Worm (Caenorhabditis elegans) whole organism, L4 larva: ENCODE measurements around the gene Y67D2.2.

Source experiments
- F10B5.3 ChIP-seq: sonication (generic microtip); optimal IDR thresholded peaks from 2 replicates; lab custom pipeline; 2016; ENCODE audit warnings: mild to moderate bottlenecking, missing genetic modification characterization, missing compliant biosample characterization
- Y105C5A.15 ChIP-seq: fragments of 200-800 bp; sonication (Bioruptor generic); IDR thresholded peaks from 2 replicates; pipeline ENCODE4 v1.3.6; 2022; ENCODE audit warnings: missing genetic modification characterization, missing compliant biosample characterization
- Y48G9A.11 ChIP-seq: fragments of 200-800 bp; sonication (Bioruptor generic); IDR thresholded peaks from 2 replicates; pipeline ENCODE4 v1.3.6; 2022; ENCODE audit warnings: missing genetic modification reagents, missing genetic modification characterization, missing compliant biosample characterization
- Y5F2A.4 ChIP-seq: fragments of 200-800 bp; sonication (Bioruptor generic); optimal IDR thresholded peaks from 2 replicates; lab custom pipeline; 2018; ENCODE audit warnings: mild to moderate bottlenecking, missing genetic modification characterization, missing compliant biosample characterization
- aha-1 ChIP-seq: fragments of 150-350 bp; peaks from one replicate; lab custom pipeline; 2014; ENCODE audit warnings: missing biosample characterization, missing genetic modification characterization
- aly-2 ChIP-seq: sonication (generic microtip); optimal IDR thresholded peaks from 2 replicates; lab custom pipeline; 2018; ENCODE audit warnings: missing biosample characterization, missing genetic modification characterization
- ama-1 ChIP-seq: fragments of 150-350 bp; optimal IDR thresholded peaks from 2 replicates; lab custom pipeline; 2014; ENCODE audit warnings: inconsistent platforms, mixed read lengths
- arid-1 ChIP-seq: fragments of 200-800 bp; sonication (Bioruptor generic); conservative IDR thresholded peaks from 2 replicates; pipeline ENCODE4 v1.3.6; 2022; ENCODE audit warnings: missing genetic modification reagents, missing genetic modification characterization, missing compliant biosample characterization
- ceh-32 ChIP-seq: sonication (generic microtip); optimal IDR thresholded peaks from 2 replicates; lab custom pipeline; 2016; ENCODE audit warnings: mild to moderate bottlenecking, missing genetic modification characterization, missing compliant biosample characterization; ENCODE audit not compliant: poor library complexity
- ces-1 ChIP-seq: fragments of 150-350 bp; sonication (generic microtip); optimal IDR thresholded peaks from 4 replicates; lab custom pipeline; 2014; ENCODE audit warnings: missing biosample characterization, missing genetic modification reagents, missing genetic modification characterization
- ctbp-1 ChIP-seq: fragments of 200-800 bp; sonication (Bioruptor generic); IDR thresholded peaks from 2 replicates; pipeline ENCODE4 v1.3.6; 2022; ENCODE audit warnings: missing genetic modification reagents, missing genetic modification characterization, missing compliant biosample characterization
- daf-8 ChIP-seq: fragments of 200-800 bp; sonication (Bioruptor generic); IDR thresholded peaks from 2 replicates; pipeline ENCODE4 v1.3.6; 2022; ENCODE audit warnings: missing genetic modification characterization, missing compliant biosample characterization
- egl-43 ChIP-seq: fragments of 200-800 bp; sonication (Bioruptor generic); IDR thresholded peaks from 2 replicates; pipeline ENCODE4 v1.3.6; 2022; ENCODE audit warnings: missing genetic modification reagents, missing genetic modification characterization, missing compliant biosample characterization
- fos-1 ChIP-seq: fragments of 150-350 bp; optimal IDR thresholded peaks from 2 replicates; lab custom pipeline; 2014; ENCODE audit warnings: missing biosample characterization, missing genetic modification characterization
- gei-8 ChIP-seq: fragments of 200-800 bp; sonication (Bioruptor generic); optimal IDR thresholded peaks from 2 replicates; lab custom pipeline; 2018; ENCODE audit warnings: mild to moderate bottlenecking, missing genetic modification characterization, missing compliant biosample characterization
- hif-1 ChIP-seq, 2 experiments: sonication (generic microtip); optimal IDR thresholded peaks; 2 replicates each; lab custom pipeline; 2016 to 2017; ENCODE audit warnings: missing compliant biosample characterization in 2 of 2, missing genetic modification characterization in 2 of 2, missing genetic modification reagents in 2 of 2, missing genotype in 2 of 2, mild to moderate bottlenecking in 1 of 2
- hlh-11 ChIP-seq: fragments of 200-800 bp; sonication (Bioruptor generic); optimal IDR thresholded peaks from 2 replicates; lab custom pipeline; 2018; ENCODE audit warnings: mild to moderate bottlenecking, missing genetic modification characterization, missing compliant biosample characterization
- hlh-30 ChIP-seq: sonication (generic microtip); optimal IDR thresholded peaks from 2 replicates; lab custom pipeline; 2017; ENCODE audit warnings: antibody characterized with exemption, mild to moderate bottlenecking, missing genetic modification characterization, missing compliant biosample characterization; ENCODE audit not compliant: insufficient read depth
- lim-7 ChIP-seq: fragments of 200-800 bp; sonication (Bioruptor generic); IDR thresholded peaks from 2 replicates; pipeline ENCODE4 v1.3.6; 2022; ENCODE audit warnings: missing genetic modification characterization, missing compliant biosample characterization
- lin-1 ChIP-seq: fragments of 200-800 bp; sonication (Bioruptor generic); IDR thresholded peaks from 2 replicates; pipeline ENCODE4 v1.3.6; 2022; ENCODE audit warnings: missing genetic modification reagents, missing genetic modification characterization, missing compliant biosample characterization
- lin-38 ChIP-seq: fragments of 200-800 bp; sonication (Bioruptor generic); IDR thresholded peaks from 2 replicates; pipeline ENCODE4 v1.3.6; 2022; ENCODE audit warnings: missing genetic modification reagents, missing genetic modification characterization, missing compliant biosample characterization
- lir-3 ChIP-seq: sonication (generic microtip); optimal IDR thresholded peaks from 2 replicates; lab custom pipeline; 2016; ENCODE audit warnings: mild to moderate bottlenecking, missing genetic modification characterization, missing compliant biosample characterization
- lsy-2 ChIP-seq, 2 experiments: fragments of 150-350 bp in 1 of 2; sonication (generic microtip) in 1 of 2; optimal IDR thresholded peaks; 2 replicates each; lab custom pipeline; 2014 to 2017; ENCODE audit warnings: missing biosample characterization in 2 of 2, missing genetic modification characterization in 2 of 2
- madf-9 ChIP-seq: fragments of 200-800 bp; sonication (Bioruptor generic); conservative IDR thresholded peaks from 2 replicates; pipeline ENCODE4 v1.3.6; 2022; ENCODE audit warnings: missing genetic modification reagents, missing genetic modification characterization, missing compliant biosample characterization
- mdl-1 ChIP-seq, 2 experiments: fragments of 150-350 bp in 1 of 2; sonication (generic microtip) in 1 of 2; optimal IDR thresholded peaks; 2 replicates each; lab custom pipeline; 2014 to 2017; ENCODE audit warnings: missing biosample characterization in 2 of 2, missing genetic modification characterization in 2 of 2
- mdt-29 ChIP-seq: fragments of 200-800 bp; sonication (Bioruptor generic); IDR thresholded peaks from 2 replicates; pipeline ENCODE4 v1.3.6; 2022; ENCODE audit warnings: missing genetic modification reagents, missing genetic modification characterization, missing compliant biosample characterization
- mes-2 ChIP-seq: sonication (generic microtip); optimal IDR thresholded peaks from 2 replicates; lab custom pipeline; 2016; ENCODE audit warnings: missing genotype, mild to moderate bottlenecking, missing genetic modification characterization, missing compliant biosample characterization; ENCODE audit not compliant: poor library complexity, severe bottlenecking
- mxl-2 ChIP-seq: fragments of 200-800 bp; sonication (Bioruptor generic); conservative IDR thresholded peaks from 2 replicates; pipeline ENCODE4 v1.3.6; 2022; ENCODE audit warnings: missing genetic modification reagents, missing genetic modification characterization, missing compliant biosample characterization
- nhr-102 ChIP-seq: sonication (generic microtip); optimal IDR thresholded peaks from 2 replicates; lab custom pipeline; 2016; ENCODE audit warnings: mild to moderate bottlenecking, missing genetic modification characterization, moderate library complexity, missing compliant biosample characterization
- nhr-11 ChIP-seq: fragments of 150-350 bp; optimal IDR thresholded peaks from 2 replicates; lab custom pipeline; 2014; ENCODE audit warnings: missing biosample characterization, missing genetic modification characterization
- nhr-111 ChIP-seq: fragments of 200-800 bp; sonication (Bioruptor generic); optimal IDR thresholded peaks from 2 replicates; lab custom pipeline; 2018; ENCODE audit warnings: mild to moderate bottlenecking, missing genetic modification characterization, missing compliant biosample characterization
- nhr-237 ChIP-seq: sonication (generic microtip); optimal IDR thresholded peaks from 2 replicates; lab custom pipeline; 2017; ENCODE audit warnings: missing biosample characterization, missing genetic modification characterization
- nhr-41 ChIP-seq: fragments of 200-800 bp; sonication (Bioruptor generic); IDR thresholded peaks from 2 replicates; pipeline ENCODE4 v1.3.6; 2022; ENCODE audit warnings: missing genetic modification reagents, missing genetic modification characterization, missing compliant biosample characterization
- nhr-42 ChIP-seq: fragments of 200-800 bp; sonication (Bioruptor generic); IDR thresholded peaks from 2 replicates; pipeline ENCODE4 v1.3.6; 2022; ENCODE audit warnings: missing genetic modification characterization, missing compliant biosample characterization
- nhr-6 ChIP-seq: fragments of 150-350 bp; optimal IDR thresholded peaks from 2 replicates; lab custom pipeline; 2014; ENCODE audit warnings: missing biosample characterization, missing genetic modification characterization
- nhr-76 ChIP-seq: fragments of 150-350 bp; optimal IDR thresholded peaks from 2 replicates; lab custom pipeline; 2014; ENCODE audit warnings: missing biosample characterization, missing genetic modification characterization
- php-3 ChIP-seq: fragments of 200-800 bp; sonication (Bioruptor generic); IDR thresholded peaks from 2 replicates; pipeline ENCODE4 v1.3.6; 2022; ENCODE audit warnings: missing genetic modification reagents, missing genetic modification characterization, missing compliant biosample characterization
- sdz-12 ChIP-seq: fragments of 200-800 bp; sonication (Bioruptor generic); optimal IDR thresholded peaks from 2 replicates; lab custom pipeline; 2018; ENCODE audit warnings: mild to moderate bottlenecking, missing genetic modification characterization, missing compliant biosample characterization
- set-16 ChIP-seq: fragments of 200-800 bp; sonication (Bioruptor generic); IDR thresholded peaks from 2 replicates; pipeline ENCODE4 v1.3.6; 2022; ENCODE audit warnings: missing genetic modification reagents, missing genetic modification characterization, missing compliant biosample characterization
- skn-1 ChIP-seq: fragments of 150-350 bp; optimal IDR thresholded peaks from 2 replicates; lab custom pipeline; 2014; ENCODE audit warnings: missing biosample characterization, missing genetic modification characterization
- snpc-4 ChIP-seq: fragments of 150-350 bp; optimal IDR thresholded peaks from 2 replicates; lab custom pipeline; 2014; ENCODE audit warnings: missing biosample characterization, missing genetic modification characterization
- spr-1 ChIP-seq: sonication (generic microtip); optimal IDR thresholded peaks from 2 replicates; lab custom pipeline; 2016; ENCODE audit warnings: mild to moderate bottlenecking, missing genetic modification characterization, missing compliant biosample characterization
- tag-97 ChIP-seq: fragments of 200-800 bp; sonication (Bioruptor generic); IDR thresholded peaks from 2 replicates; pipeline ENCODE4 v1.3.6; 2022; ENCODE audit warnings: missing genetic modification characterization, missing compliant biosample characterization
- tra-1 ChIP-seq: fragments of 200-800 bp; sonication (Bioruptor generic); IDR thresholded peaks from 2 replicates; pipeline ENCODE4 v1.3.6; 2022; ENCODE audit warnings: missing genetic modification reagents, missing genetic modification characterization, missing compliant biosample characterization
- unc-130 ChIP-seq: sonication (generic microtip); optimal IDR thresholded peaks from 2 replicates; lab custom pipeline; 2016; ENCODE audit warnings: missing genetic modification reagents, missing genetic modification characterization, missing compliant biosample characterization
- zfp-2 ChIP-seq: sonication (generic microtip); optimal IDR thresholded peaks from 2 replicates; lab custom pipeline; 2016; ENCODE audit warnings: mild to moderate bottlenecking, missing genetic modification characterization, missing compliant biosample characterization
- zip-11 ChIP-seq: fragments of 200-800 bp; sonication (Bioruptor generic); IDR thresholded peaks from 2 replicates; pipeline ENCODE4 v1.3.6; 2022; ENCODE audit warnings: missing genetic modification characterization, missing compliant biosample characterization
- zip-2 ChIP-seq: fragments of 150-350 bp; optimal IDR thresholded peaks from 2 replicates; lab custom pipeline; 2014; ENCODE audit warnings: missing biosample characterization, missing genetic modification characterization
- ztf-11 ChIP-seq: fragments of 150-350 bp; optimal IDR thresholded peaks from 2 replicates; lab custom pipeline; 2014; ENCODE audit warnings: missing biosample characterization, missing genetic modification characterization
- ztf-7 ChIP-seq: fragments of 150-350 bp; optimal IDR thresholded peaks from 2 replicates; lab custom pipeline; 2014; ENCODE audit warnings: missing biosample characterization, missing genetic modification characterization

The Y67D2.2 gene

DNA sequence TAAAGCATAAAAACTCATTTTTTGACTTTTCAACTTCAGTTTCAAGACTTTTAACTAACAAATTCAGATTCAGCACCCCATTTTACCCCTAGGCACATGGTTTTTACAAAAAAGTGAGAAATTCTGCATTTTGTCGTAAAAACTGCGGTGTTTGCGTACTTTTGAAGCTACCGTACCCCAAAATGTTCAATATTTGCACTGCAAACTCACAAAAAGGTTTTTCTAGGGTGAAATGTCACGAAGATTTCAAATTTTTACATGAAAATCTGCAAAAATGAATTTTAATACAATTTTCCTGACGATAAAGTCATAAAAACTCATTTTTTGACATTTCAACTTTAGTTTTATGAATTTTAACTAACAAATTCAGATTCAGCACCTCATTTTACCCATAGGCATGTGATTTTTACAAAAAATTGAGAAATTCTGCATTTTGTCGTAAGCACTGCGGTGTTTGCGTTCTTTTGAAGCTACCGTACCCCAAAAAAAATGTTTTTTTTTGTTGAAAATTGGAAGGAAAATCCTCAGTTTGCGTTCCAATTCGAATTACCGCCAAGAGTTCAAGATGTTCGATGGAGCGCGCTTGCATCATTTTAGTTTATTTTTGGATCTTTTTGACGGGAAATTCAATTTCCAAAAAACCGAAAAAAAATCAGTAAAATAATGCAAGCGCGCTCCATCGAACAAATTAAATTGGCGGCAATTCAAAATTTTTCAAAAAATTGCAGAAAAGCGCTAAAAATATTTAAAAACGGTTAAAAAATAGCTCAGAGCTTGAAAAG is 57.8 kb downstream of the Y67D2.2 start (continued):
- TF ChIP-seq hlh-11, result peak; percentile 38
- TF ChIP-seq mdl-1 (tag; optimal IDR thresholded peaks at IDR 0.05; lab: Kevin White, UChicago), result no peak
- TF ChIP-seq lsy-2 (tag; optimal IDR thresholded peaks at IDR 0.05; lab: Kevin White, UChicago), result peak in 1 of 2 experiments; percentile 77
- TF ChIP-seq tra-1 (GFP tag; lab: Robert Waterston, UW), result no peak
- peak; percentile 78 for TF ChIP-seq egl-43 (GFP tag; lab: Robert Waterston, UW)
- TF ChIP-seq Y105C5A.15 (GFP tag; lab: Robert Waterston, UW), result peak; percentile 69; the same call in 1 of the 2 replicates
- peak; percentile 59 for TF ChIP-seq sdz-12 (GFP tag; lab: Kevin White, UChicago)
- TF ChIP-seq nhr-42 (GFP tag; lab: Robert Waterston, UW), result peak; percentile 65; the same call in 1 of the 2 replicates
- TF ChIP-seq lin-38, result peak; percentile 93
- no peak for TF ChIP-seq nhr-111 (GFP tag; lab: Kevin White, UChicago)
- TF ChIP-seq ztf-7 (tag; lab: Kevin White, UChicago), result no peak
- 0 out of 2 replicates have a peak, but pooled peaks have one; percentile 66 for TF ChIP-seq ctbp-1
- no peak for TF ChIP-seq ceh-32 (tag; lab: Kevin White, UChicago)
- TF ChIP-seq hlh-30, result peak; percentile 28
- TF ChIP-seq unc-130 (GFP tag; lab: Kevin White, UChicago), result peak; percentile 37
- TF ChIP-seq mes-2 (tag; lab: Kevin White, UChicago), result peak; percentile 54
- no peak for TF ChIP-seq lir-3 (tag; lab: Kevin White, UChicago)
- peak; percentile 0 for TF ChIP-seq spr-1
- peak; percentile 53 for TF ChIP-seq Y5F2A.4 (GFP tag; lab: Kevin White, UChicago)
- TF ChIP-seq php-3, result peak; percentile 57; the same call in 1 of the 2 replicates
- no peak for TF ChIP-seq lin-1
- no peak for TF ChIP-seq set-16 (GFP tag; lab: Robert Waterston, UW)
- no peak for TF ChIP-seq aly-2 (tag; lab: Kevin White, UChicago)
- TF ChIP-seq nhr-41 (GFP tag; lab: Robert Waterston, UW), result 0 out of 2 replicates have a peak, but pooled peaks have one; percentile 35
- TF ChIP-seq aha-1 (tag; lab: Kevin White, UChicago), result peak; percentile 97
- peak; percentile 65 for TF ChIP-seq lim-7 (GFP tag; lab: Robert Waterston, UW)
- peak in 1 of 2 experiments; percentile 49 for TF ChIP-seq hif-1 (tag; optimal IDR thresholded peaks at IDR 0.05; lab: Kevin White, UChicago)
- TF ChIP-seq nhr-76 (tag; lab: Kevin White, UChicago), result no peak
- TF ChIP-seq Y48G9A.11 (GFP tag; lab: Robert Waterston, UW), result 0 out of 2 replicates have a peak, but pooled peaks have one; percentile 71
- TF ChIP-seq mxl-2, result no peak
- no peak for TF ChIP-seq tag-97 (GFP tag; lab: Robert Waterston, UW)
- peak; percentile 75 for TF ChIP-seq arid-1 (GFP tag; lab: Robert Waterston, UW)
- no peak for TF ChIP-seq zip-11 (GFP tag; lab: Robert Waterston, UW)
- 0 out of 2 replicates have a peak, but pooled peaks have one; percentile 19 for TF ChIP-seq daf-8 (GFP tag; lab: Robert Waterston, UW)
- no peak for TF ChIP-seq snpc-4 (tag; lab: Kevin White, UChicago)
- no peak for TF ChIP-seq nhr-11
- 0 out of 2 replicates have a peak, but pooled peaks have one; percentile 3 for TF ChIP-seq madf-9
- TF ChIP-seq fos-1 (tag; lab: Kevin White, UChicago), result no peak
- no peak for TF ChIP-seq ces-1 (GFP tag; lab: Kevin White, UChicago)
- TF ChIP-seq zfp-2 (tag; lab: Kevin White, UChicago), result no peak
- peak; percentile 24 for TF ChIP-seq F10B5.3 (tag; lab: Kevin White, UChicago)
- TF ChIP-seq mdt-29 (GFP tag; lab: Robert Waterston, UW), result no peak
- peak; percentile 91 for TF ChIP-seq ama-1 (lab: Kevin White, UChicago)
- TF ChIP-seq ztf-11, result no peak
- no peak for TF ChIP-seq zip-2
- TF ChIP-seq nhr-102, result peak; percentile 74
- no peak for TF ChIP-seq skn-1 (tag; lab: Kevin White, UChicago)
- no peak for TF ChIP-seq nhr-237
- no peak for TF ChIP-seq nhr-6 (tag; lab: Kevin White, UChicago)
- peak; percentile 61 for TF ChIP-seq gei-8 (GFP tag; lab: Kevin White, UChicago)
